Worm (Caenorhabditis elegans): ENCODE results near the gene C07B5.8.

DNA sequence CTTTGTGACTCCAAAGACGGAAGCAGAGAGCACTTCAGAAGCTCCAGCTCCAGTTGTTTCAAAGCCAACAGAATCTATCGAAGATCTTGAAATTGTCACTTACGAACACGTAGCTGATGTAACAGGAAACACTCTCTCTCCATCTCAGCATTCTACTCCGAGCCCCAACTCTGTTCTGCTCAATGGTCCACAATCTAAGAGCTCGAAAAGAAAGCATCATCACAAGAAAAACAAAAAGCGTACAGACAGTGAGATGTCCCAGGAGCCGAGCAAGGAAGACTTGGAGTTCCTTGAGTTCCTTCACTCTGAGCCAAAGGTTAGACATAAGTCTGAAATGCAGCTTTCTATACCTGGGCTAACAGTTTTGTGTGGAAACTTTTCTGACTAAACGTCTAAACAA is 19.5 kb upstream of the C07B5.8 start:
- TF ChIP-seq him-1 (tag; optimal IDR thresholded peaks at IDR 0.05) (no peak), W03F9.2 (tag; optimal IDR thresholded peaks at IDR 0.05) (no peak), dao-5 (tag; optimal IDR thresholded peaks at IDR 0.05) (no peak)
